Worm (Caenorhabditis elegans) whole organism, L4 larva: ENCODE data around the gene Y62F5A.12.

Experiments
- F26F4.8 ChIP-seq: fragments of 200-800 bp; sonication (Bioruptor generic); conservative IDR thresholded peaks from 2 replicates; pipeline ENCODE4 v1.3.6; 2022; ENCODE audit warnings: missing genetic modification characterization, missing compliant biosample characterization
- F37D6.2 ChIP-seq: sonication (generic microtip); optimal IDR thresholded peaks from 2 replicates; lab custom pipeline; 2016; ENCODE audit warnings: mild to moderate bottlenecking, missing genetic modification characterization, missing compliant biosample characterization
- F49E8.2 ChIP-seq: sonication (generic microtip); optimal IDR thresholded peaks from 2 replicates; lab custom pipeline; 2016; ENCODE audit warnings: missing compliant biosample characterization, mild to moderate bottlenecking, missing genetic modification characterization, borderline replicate concordance
- T26A8.4 ChIP-seq: fragments of 200-800 bp; sonication (Bioruptor generic); IDR thresholded peaks from 2 replicates; pipeline ENCODE4 v1.3.6; 2022; ENCODE audit warnings: missing genetic modification characterization, missing compliant biosample characterization
- Y5F2A.4 ChIP-seq: fragments of 200-800 bp; sonication (Bioruptor generic); optimal IDR thresholded peaks from 2 replicates; lab custom pipeline; 2018; ENCODE audit warnings: mild to moderate bottlenecking, missing genetic modification characterization, missing compliant biosample characterization
- aha-1 ChIP-seq: fragments of 150-350 bp; peaks from one replicate; lab custom pipeline; 2014; ENCODE audit warnings: missing biosample characterization, missing genetic modification characterization
- aly-2 ChIP-seq: sonication (generic microtip); optimal IDR thresholded peaks from 2 replicates; lab custom pipeline; 2018; ENCODE audit warnings: missing biosample characterization, missing genetic modification characterization
- ama-1 ChIP-seq: fragments of 150-350 bp; optimal IDR thresholded peaks from 2 replicates; lab custom pipeline; 2014; ENCODE audit warnings: inconsistent platforms, mixed read lengths
- ceh-28 ChIP-seq: fragments of 150-350 bp; optimal IDR thresholded peaks from 2 replicates; lab custom pipeline; 2014; ENCODE audit warnings: missing biosample characterization, missing genetic modification reagents, missing genetic modification characterization
- ceh-32 ChIP-seq: sonication (generic microtip); optimal IDR thresholded peaks from 2 replicates; lab custom pipeline; 2016; ENCODE audit warnings: mild to moderate bottlenecking, missing genetic modification characterization, missing compliant biosample characterization; ENCODE audit not compliant: poor library complexity
- ceh-62 ChIP-seq: sonication (generic microtip); optimal IDR thresholded peaks from 2 replicates; lab custom pipeline; 2017; ENCODE audit warnings: missing biosample characterization, missing genetic modification characterization
- ceh-82 ChIP-seq: sonication (generic microtip); optimal IDR thresholded peaks from 2 replicates; lab custom pipeline; 2017; ENCODE audit warnings: missing biosample characterization, missing genetic modification characterization
- daf-12 ChIP-seq: fragments of 150-350 bp; optimal IDR thresholded peaks from 2 replicates; lab custom pipeline; 2014; ENCODE audit warnings: missing biosample characterization, missing genetic modification reagents, missing genetic modification characterization
- daf-16 ChIP-seq, 3 experiments: sonication (generic microtip); optimal IDR thresholded peaks; 2 replicates each; lab custom pipeline; 2016 to 2017; ENCODE audit warnings: missing genetic modification characterization in 3 of 3, missing genetic modification reagents in 3 of 3, mild to moderate bottlenecking in 2 of 3, missing compliant biosample characterization in 2 of 3, missing biosample characterization in 1 of 3, moderate library complexity in 1 of 3
- daf-19 ChIP-seq: fragments of 200-800 bp; sonication (Bioruptor generic); conservative IDR thresholded peaks from 2 replicates; pipeline ENCODE4 v1.3.6; 2022; ENCODE audit warnings: missing genetic modification characterization, missing compliant biosample characterization
- dmd-8 ChIP-seq: fragments of 200-800 bp; sonication (Bioruptor generic); IDR thresholded peaks from 2 replicates; pipeline ENCODE4 v1.3.6; 2022; ENCODE audit warnings: missing genetic modification characterization, missing compliant biosample characterization
- egl-43 ChIP-seq: fragments of 200-800 bp; sonication (Bioruptor generic); IDR thresholded peaks from 2 replicates; pipeline ENCODE4 v1.3.6; 2022; ENCODE audit warnings: missing genetic modification reagents, missing genetic modification characterization, missing compliant biosample characterization
- fkh-10 ChIP-seq: fragments of 150-350 bp; optimal IDR thresholded peaks from 2 replicates; lab custom pipeline; 2014; ENCODE audit warnings: missing biosample characterization, missing genetic modification reagents, missing genetic modification characterization
- fos-1 ChIP-seq: fragments of 150-350 bp; optimal IDR thresholded peaks from 2 replicates; lab custom pipeline; 2014; ENCODE audit warnings: missing biosample characterization, missing genetic modification characterization
- hlh-30 ChIP-seq: sonication (generic microtip); optimal IDR thresholded peaks from 2 replicates; lab custom pipeline; 2017; ENCODE audit warnings: antibody characterized with exemption, mild to moderate bottlenecking, missing genetic modification characterization, missing compliant biosample characterization; ENCODE audit not compliant: insufficient read depth
- hmg-1.1 ChIP-seq: fragments of 200-800 bp; sonication (Bioruptor generic); IDR thresholded peaks from 2 replicates; pipeline ENCODE4 v1.3.6; 2022; ENCODE audit warnings: missing genetic modification reagents, missing genetic modification characterization, missing compliant biosample characterization
- jun-1 ChIP-seq: fragments of 150-350 bp; optimal IDR thresholded peaks from 2 replicates; lab custom pipeline; 2014; ENCODE audit warnings: missing biosample characterization, missing genetic modification reagents, missing genetic modification characterization
- lin-13 ChIP-seq: fragments of 150-350 bp; optimal IDR thresholded peaks from 2 replicates; lab custom pipeline; 2014; ENCODE audit warnings: missing biosample characterization, missing genetic modification reagents, missing genetic modification characterization
- lin-15B ChIP-seq: fragments of 150-350 bp; sonication (generic microtip); optimal IDR thresholded peaks from 3 replicates; lab custom pipeline; 2014; ENCODE audit warnings: missing biosample characterization, missing genetic modification characterization
- lin-38 ChIP-seq: fragments of 200-800 bp; sonication (Bioruptor generic); IDR thresholded peaks from 2 replicates; pipeline ENCODE4 v1.3.6; 2022; ENCODE audit warnings: missing genetic modification reagents, missing genetic modification characterization, missing compliant biosample characterization
- madf-5 ChIP-seq, 2 experiments: fragments of 200-800 bp; sonication (Bioruptor generic); IDR thresholded peaks; 2 replicates each; pipeline ENCODE4 v1.3.6; 2022; ENCODE audit warnings: missing compliant biosample characterization in 2 of 2, missing genetic modification characterization in 2 of 2
- mes-2 ChIP-seq: sonication (generic microtip); optimal IDR thresholded peaks from 2 replicates; lab custom pipeline; 2016; ENCODE audit warnings: missing genotype, mild to moderate bottlenecking, missing genetic modification characterization, missing compliant biosample characterization; ENCODE audit not compliant: poor library complexity, severe bottlenecking
- mxl-2 ChIP-seq: fragments of 200-800 bp; sonication (Bioruptor generic); conservative IDR thresholded peaks from 2 replicates; pipeline ENCODE4 v1.3.6; 2022; ENCODE audit warnings: missing genetic modification reagents, missing genetic modification characterization, missing compliant biosample characterization
- mxl-3 ChIP-seq: fragments of 200-800 bp; sonication (Bioruptor generic); optimal IDR thresholded peaks from 2 replicates; lab custom pipeline; 2018; ENCODE audit warnings: mild to moderate bottlenecking, missing genetic modification characterization, missing compliant biosample characterization
- nhr-10 ChIP-seq: fragments of 150-350 bp; optimal IDR thresholded peaks from 2 replicates; lab custom pipeline; 2014; ENCODE audit warnings: missing biosample characterization, missing genetic modification characterization
- nhr-102 ChIP-seq: sonication (generic microtip); optimal IDR thresholded peaks from 2 replicates; lab custom pipeline; 2016; ENCODE audit warnings: mild to moderate bottlenecking, missing genetic modification characterization, moderate library complexity, missing compliant biosample characterization
- nhr-111 ChIP-seq: fragments of 200-800 bp; sonication (Bioruptor generic); optimal IDR thresholded peaks from 2 replicates; lab custom pipeline; 2018; ENCODE audit warnings: mild to moderate bottlenecking, missing genetic modification characterization, missing compliant biosample characterization
- nhr-25 ChIP-seq: sonication (generic microtip); optimal IDR thresholded peaks from 2 replicates; lab custom pipeline; 2017; ENCODE audit warnings: missing genetic modification characterization, mild to moderate bottlenecking, missing compliant biosample characterization, antibody characterized with exemption, moderate library complexity, borderline replicate concordance; ENCODE audit not compliant: insufficient read depth
- nhr-28 ChIP-seq: fragments of 150-350 bp; optimal IDR thresholded peaks from 2 replicates; lab custom pipeline; 2014; ENCODE audit warnings: missing biosample characterization, missing genetic modification characterization
- nhr-41 ChIP-seq: fragments of 200-800 bp; sonication (Bioruptor generic); IDR thresholded peaks from 2 replicates; pipeline ENCODE4 v1.3.6; 2022; ENCODE audit warnings: missing genetic modification reagents, missing genetic modification characterization, missing compliant biosample characterization
- nhr-42 ChIP-seq: fragments of 200-800 bp; sonication (Bioruptor generic); IDR thresholded peaks from 2 replicates; pipeline ENCODE4 v1.3.6; 2022; ENCODE audit warnings: missing genetic modification characterization, missing compliant biosample characterization
- nhr-48 ChIP-seq: sonication (generic microtip); optimal IDR thresholded peaks from 2 replicates; lab custom pipeline; 2016; ENCODE audit warnings: mild to moderate bottlenecking, missing genetic modification characterization, missing compliant biosample characterization
- nhr-6 ChIP-seq: fragments of 150-350 bp; optimal IDR thresholded peaks from 2 replicates; lab custom pipeline; 2014; ENCODE audit warnings: missing biosample characterization, missing genetic modification characterization
- pha-4 ChIP-seq, 2 experiments: fragments of 150-350 bp in 1 of 2; fragments of 200-800 bp in 1 of 2; sonication (Bioruptor generic) in 1 of 2; IDR thresholded peaks in 1 of 2; optimal IDR thresholded peaks in 1 of 2; 2 replicates each; pipeline versions ENCODE4 v1.3.6 to Lab custom; 2014 to 2022; ENCODE audit warnings: missing genetic modification characterization in 2 of 2, missing genetic modification reagents in 2 of 2, missing biosample characterization in 1 of 2, missing compliant biosample characterization in 1 of 2
- pqm-1 ChIP-seq: sonication (generic microtip); optimal IDR thresholded peaks from 2 replicates; lab custom pipeline; 2017; ENCODE audit warnings: missing biosample characterization, missing genetic modification characterization
- rbr-2 ChIP-seq: sonication (generic microtip); optimal IDR thresholded peaks from 2 replicates; lab custom pipeline; 2016; ENCODE audit warnings: missing genotype, missing genetic modification characterization, missing compliant biosample characterization
- saeg-2 ChIP-seq: fragments of 200-800 bp; sonication (Bioruptor generic); IDR thresholded peaks from 2 replicates; pipeline ENCODE4 v1.3.6; 2022; ENCODE audit warnings: missing genetic modification reagents, missing genetic modification characterization, missing compliant biosample characterization
- set-16 ChIP-seq: fragments of 200-800 bp; sonication (Bioruptor generic); IDR thresholded peaks from 2 replicates; pipeline ENCODE4 v1.3.6; 2022; ENCODE audit warnings: missing genetic modification reagents, missing genetic modification characterization, missing compliant biosample characterization
- skn-1 ChIP-seq: fragments of 150-350 bp; optimal IDR thresholded peaks from 2 replicates; lab custom pipeline; 2014; ENCODE audit warnings: missing biosample characterization, missing genetic modification characterization
- snpc-4 ChIP-seq: fragments of 150-350 bp; optimal IDR thresholded peaks from 2 replicates; lab custom pipeline; 2014; ENCODE audit warnings: missing biosample characterization, missing genetic modification characterization
- spr-1 ChIP-seq: sonication (generic microtip); optimal IDR thresholded peaks from 2 replicates; lab custom pipeline; 2016; ENCODE audit warnings: mild to moderate bottlenecking, missing genetic modification characterization, missing compliant biosample characterization
- tag-97 ChIP-seq: fragments of 200-800 bp; sonication (Bioruptor generic); IDR thresholded peaks from 2 replicates; pipeline ENCODE4 v1.3.6; 2022; ENCODE audit warnings: missing genetic modification characterization, missing compliant biosample characterization
- tra-1 ChIP-seq: fragments of 200-800 bp; sonication (Bioruptor generic); IDR thresholded peaks from 2 replicates; pipeline ENCODE4 v1.3.6; 2022; ENCODE audit warnings: missing genetic modification reagents, missing genetic modification characterization, missing compliant biosample characterization
- vab-7 ChIP-seq: fragments of 200-800 bp; sonication (Bioruptor generic); IDR thresholded peaks from 2 replicates; pipeline ENCODE4 v1.3.6; 2022; ENCODE audit warnings: missing genetic modification reagents, missing genetic modification characterization, missing compliant biosample characterization
- zag-1 ChIP-seq: fragments of 150-350 bp; optimal IDR thresholded peaks from 2 replicates; lab custom pipeline; 2014; ENCODE audit warnings: missing biosample characterization, missing genetic modification characterization
- zfp-2 ChIP-seq: sonication (generic microtip); optimal IDR thresholded peaks from 2 replicates; lab custom pipeline; 2016; ENCODE audit warnings: mild to moderate bottlenecking, missing genetic modification characterization, missing compliant biosample characterization

Gene Y62F5A.12

ce11 chrII:11484600-11484999 lies 49.7 kb downstream of the Y62F5A.12 start (continued):
- TF ChIP-seq dmd-8 (GFP tag; lab: Robert Waterston, UW) = peak; percentile 100
- peak; percentile 75 for TF ChIP-seq mxl-2 (GFP tag; lab: Robert Waterston, UW)
- peak; percentile 34 for TF ChIP-seq fkh-10 (GFP tag; lab: Kevin White, UChicago)
- peak; percentile 70 for TF ChIP-seq nhr-111
- TF ChIP-seq mxl-3 (GFP tag; lab: Kevin White, UChicago) = peak; percentile 88
- no peak for TF ChIP-seq zag-1
- no peak for TF ChIP-seq fos-1 (tag; lab: Kevin White, UChicago)
- TF ChIP-seq T26A8.4 (GFP tag; lab: Robert Waterston, UW) = peak; percentile 88
- TF ChIP-seq Y5F2A.4 = peak; percentile 95
- TF ChIP-seq vab-7 (GFP tag; lab: Robert Waterston, UW) = peak; percentile 98
- TF ChIP-seq ceh-32 (tag; lab: Kevin White, UChicago) = no peak
- TF ChIP-seq hmg-1.1 (GFP tag; lab: Robert Waterston, UW) = peak; percentile 95
- TF ChIP-seq zfp-2 (tag; lab: Kevin White, UChicago) = peak; percentile 70
- no peak for TF ChIP-seq ceh-62 (tag; lab: Kevin White, UChicago)
- TF ChIP-seq daf-16 (GFP tag; optimal IDR thresholded peaks at IDR 0.05; lab: Kevin White, UChicago) = peak; percentile 61 to 91
- TF ChIP-seq daf-16 (tag; optimal IDR thresholded peaks at IDR 0.05; lab: Kevin White, UChicago) = peak; percentile 68
- no peak for TF ChIP-seq daf-12 (tag; lab: Kevin White, UChicago)
- peak; percentile 8 for TF ChIP-seq jun-1
- peak; percentile 95 for TF ChIP-seq nhr-41 (GFP tag; lab: Robert Waterston, UW)
- TF ChIP-seq ceh-82 (tag; lab: Kevin White, UChicago) = no peak
- TF ChIP-seq aha-1 (tag; lab: Kevin White, UChicago) = peak; percentile 98
- peak; percentile 99 for TF ChIP-seq egl-43 (GFP tag; lab: Robert Waterston, UW)
- TF ChIP-seq nhr-25 (tag; lab: Kevin White, UChicago) = peak; percentile 44
- peak; percentile 73 for TF ChIP-seq lin-13 (GFP tag; lab: Kevin White, UChicago)
- TF ChIP-seq ceh-28 = no peak
- peak; percentile 84 for TF ChIP-seq nhr-42
- TF ChIP-seq ama-1 = no peak
- peak; percentile 72 for TF ChIP-seq F37D6.2 (tag; lab: Kevin White, UChicago)
- peak; percentile 75 for TF ChIP-seq nhr-102 (tag; lab: Kevin White, UChicago)
- peak; percentile 76 for TF ChIP-seq nhr-48 (tag; lab: Kevin White, UChicago)
- no peak for TF ChIP-seq snpc-4 (tag; lab: Kevin White, UChicago)
- TF ChIP-seq madf-5 (GFP tag; IDR thresholded peaks at IDR 0.05; lab: Robert Waterston, UW) = peak; percentile 82 to 97; a peak in 3 of 4 replicates
- peak; percentile 56; the same call in 1 of the 2 replicates for TF ChIP-seq set-16
- peak; percentile 87 for TF ChIP-seq rbr-2 (tag; lab: Kevin White, UChicago)
- TF ChIP-seq skn-1 (tag; lab: Kevin White, UChicago) = no peak
- peak; percentile 93 for TF ChIP-seq tra-1 (GFP tag; lab: Robert Waterston, UW)
- no peak for TF ChIP-seq tag-97 (GFP tag; lab: Robert Waterston, UW)
- TF ChIP-seq hlh-30 (tag; lab: Kevin White, UChicago) = no peak
- TF ChIP-seq lin-15B (tag; lab: Kevin White, UChicago) = no peak
- TF ChIP-seq F49E8.2 (tag; lab: Kevin White, UChicago) = peak; percentile 80
- peak; percentile 89 for TF ChIP-seq spr-1
- no peak for TF ChIP-seq aly-2 (tag; lab: Kevin White, UChicago)
- no peak for TF ChIP-seq nhr-28
- no peak for TF ChIP-seq nhr-6 (tag; lab: Kevin White, UChicago)
- no peak for TF ChIP-seq pqm-1 (tag; lab: Kevin White, UChicago)
- TF ChIP-seq F26F4.8 = peak; percentile 99
- no peak for TF ChIP-seq nhr-10 (tag; lab: Kevin White, UChicago)
- TF ChIP-seq daf-19 (GFP tag; lab: Robert Waterston, UW) = peak; percentile 97
- peak; percentile 88 for TF ChIP-seq lin-38
- peak; percentile 88 for TF ChIP-seq mes-2 (tag; lab: Kevin White, UChicago)
- peak; percentile 96 for TF ChIP-seq pha-4 (GFP tag; IDR thresholded peaks at IDR 0.05; lab: Robert Waterston, UW)
- TF ChIP-seq pha-4 (tag; optimal IDR thresholded peaks at IDR 0.05; lab: Kevin White, UChicago) = no peak
- TF ChIP-seq saeg-2 = peak; percentile 93
